Fruit fly (Drosophila melanogaster) whole organism, adult: ENCODE data around the gene Akh.

Source experiments
- CG11617 ChIP-seq: fragments of 200-800 bp; sonication (Bioruptor generic); optimal IDR thresholded peaks from 2 replicates; lab custom pipeline; 2017; ENCODE audit warnings: mild to moderate bottlenecking, missing biosample characterization, missing genetic modification reagents, missing genetic modification characterization
- CG12768 ChIP-seq: fragments of 200-800 bp; sonication (Bioruptor generic); optimal IDR thresholded peaks from 2 replicates; lab custom pipeline; 2017; ENCODE audit warnings: missing biosample characterization, missing genetic modification characterization, mild to moderate bottlenecking, moderate library complexity, missing genetic modification reagents
- CG14711 ChIP-seq: fragments of 200-800 bp; sonication (Bioruptor generic); optimal IDR thresholded peaks from 2 replicates; lab custom pipeline; 2018; ENCODE audit warnings: missing biosample characterization, mild to moderate bottlenecking, missing genetic modification characterization, moderate library complexity
- CG1620 ChIP-seq: fragments of 200-800 bp; sonication (Bioruptor generic); optimal IDR thresholded peaks from 2 replicates; lab custom pipeline; 2016; ENCODE audit warnings: missing biosample characterization, missing genetic modification characterization
- CG33017 ChIP-seq: fragments of 200-800 bp; sonication (Bioruptor generic); optimal IDR thresholded peaks from 2 replicates; lab custom pipeline; 2018; ENCODE audit warnings: missing biosample characterization, mild to moderate bottlenecking, missing genetic modification characterization, moderate library complexity
- CG5204 ChIP-seq: fragments of 200-800 bp; sonication (Bioruptor generic); optimal IDR thresholded peaks from 2 replicates; lab custom pipeline; 2016; ENCODE audit warnings: missing biosample characterization, missing genetic modification characterization
- CG7045 ChIP-seq: fragments of 200-800 bp; sonication (Bioruptor generic); optimal IDR thresholded peaks from 2 replicates; lab custom pipeline; 2017; ENCODE audit warnings: missing biosample characterization, mild to moderate bottlenecking, missing genetic modification characterization
- CG7101 ChIP-seq: fragments of 200-800 bp; sonication (Bioruptor generic); optimal IDR thresholded peaks from 2 replicates; lab custom pipeline; 2018; ENCODE audit warnings: missing biosample characterization, mild to moderate bottlenecking, missing genetic modification characterization, moderate library complexity
- Clk ChIP-seq: fragments of 200-800 bp; sonication (Bioruptor generic); optimal IDR thresholded peaks from 2 replicates; lab custom pipeline; 2017; ENCODE audit warnings: missing biosample characterization, missing genetic modification characterization
- Crg-1 ChIP-seq: fragments of 200-800 bp; sonication (Bioruptor generic); optimal IDR thresholded peaks from 2 replicates; lab custom pipeline; 2016; ENCODE audit warnings: missing biosample characterization, missing genetic modification characterization
- Hr96 ChIP-seq: fragments of 200-800 bp; sonication (Bioruptor generic); optimal IDR thresholded peaks from 2 replicates; lab custom pipeline; 2016; ENCODE audit warnings: missing biosample characterization, missing genetic modification characterization
- Mnt ChIP-seq: fragments of 200-800 bp; sonication (Bioruptor generic); optimal IDR thresholded peaks from 2 replicates; lab custom pipeline; 2016; ENCODE audit warnings: missing biosample characterization, mild to moderate bottlenecking, missing genetic modification characterization
- bab1 ChIP-seq: fragments of 200-800 bp; sonication (Bioruptor generic); optimal IDR thresholded peaks from 3 replicates; lab custom pipeline; 2019; ENCODE audit warnings: missing biosample characterization, mild to moderate bottlenecking, missing genetic modification characterization, moderate library complexity
- cic ChIP-seq: fragments of 200-800 bp; sonication (Bioruptor generic); optimal IDR thresholded peaks from 2 replicates; lab custom pipeline; 2017; ENCODE audit warnings: missing biosample characterization, mild to moderate bottlenecking, missing genetic modification characterization, moderate library complexity
- cnc ChIP-seq, 2 experiments: fragments of >200 bp; optimal IDR thresholded peaks; 2 replicates each; lab custom pipeline; 2017
- kay ChIP-seq: fragments of 200-800 bp; sonication (Bioruptor generic); peaks from one replicate; lab custom pipeline; 2016; ENCODE audit warnings: missing biosample characterization, missing genetic modification characterization, borderline replicate concordance
- ovo ChIP-seq: fragments of 200-800 bp; sonication (Bioruptor generic); optimal IDR thresholded peaks from 2 replicates; lab custom pipeline; 2016; ENCODE audit warnings: missing biosample characterization, missing genetic modification characterization
- pad ChIP-seq: fragments of 200-800 bp; sonication (Bioruptor generic); optimal IDR thresholded peaks from 3 replicates; lab custom pipeline; 2017; ENCODE audit warnings: missing biosample characterization, missing genetic modification characterization, mild to moderate bottlenecking, moderate library complexity, missing genetic modification reagents
- tj ChIP-seq: fragments of 200-800 bp; sonication (Bioruptor generic); optimal IDR thresholded peaks from 3 replicates; lab custom pipeline; 2017; ENCODE audit warnings: missing biosample characterization, mild to moderate bottlenecking, missing genetic modification characterization, moderate library complexity
- toe ChIP-seq: fragments of 200-800 bp; sonication (Bioruptor generic); optimal IDR thresholded peaks from 2 replicates; lab custom pipeline; 2016; ENCODE audit warnings: missing biosample characterization, missing genetic modification characterization

Gene Akh

DNA sequence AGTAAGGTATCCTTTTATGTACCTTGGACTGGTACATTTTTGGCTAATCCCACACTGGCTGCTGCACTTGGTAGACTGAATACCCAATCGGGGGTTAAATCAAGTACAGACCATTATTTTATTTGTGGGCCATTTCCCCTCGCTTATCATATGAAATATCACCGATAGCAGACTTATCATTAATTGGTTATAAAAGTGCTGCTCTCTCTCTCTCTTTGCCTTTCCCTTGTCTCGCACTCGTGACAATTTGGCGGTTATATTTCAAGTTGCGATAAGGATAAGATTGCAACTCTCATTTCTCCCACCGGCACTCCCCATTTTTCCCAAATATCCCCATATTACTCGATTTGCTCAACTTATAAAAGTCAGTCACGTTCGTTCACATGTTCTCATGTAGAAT, 25.6 kb upstream of the Akh start:
- TF ChIP-seq ovo (no peak), pad (GFP tag; lab: Kevin White, UChicago) (peak; percentile 51)

DNA sequence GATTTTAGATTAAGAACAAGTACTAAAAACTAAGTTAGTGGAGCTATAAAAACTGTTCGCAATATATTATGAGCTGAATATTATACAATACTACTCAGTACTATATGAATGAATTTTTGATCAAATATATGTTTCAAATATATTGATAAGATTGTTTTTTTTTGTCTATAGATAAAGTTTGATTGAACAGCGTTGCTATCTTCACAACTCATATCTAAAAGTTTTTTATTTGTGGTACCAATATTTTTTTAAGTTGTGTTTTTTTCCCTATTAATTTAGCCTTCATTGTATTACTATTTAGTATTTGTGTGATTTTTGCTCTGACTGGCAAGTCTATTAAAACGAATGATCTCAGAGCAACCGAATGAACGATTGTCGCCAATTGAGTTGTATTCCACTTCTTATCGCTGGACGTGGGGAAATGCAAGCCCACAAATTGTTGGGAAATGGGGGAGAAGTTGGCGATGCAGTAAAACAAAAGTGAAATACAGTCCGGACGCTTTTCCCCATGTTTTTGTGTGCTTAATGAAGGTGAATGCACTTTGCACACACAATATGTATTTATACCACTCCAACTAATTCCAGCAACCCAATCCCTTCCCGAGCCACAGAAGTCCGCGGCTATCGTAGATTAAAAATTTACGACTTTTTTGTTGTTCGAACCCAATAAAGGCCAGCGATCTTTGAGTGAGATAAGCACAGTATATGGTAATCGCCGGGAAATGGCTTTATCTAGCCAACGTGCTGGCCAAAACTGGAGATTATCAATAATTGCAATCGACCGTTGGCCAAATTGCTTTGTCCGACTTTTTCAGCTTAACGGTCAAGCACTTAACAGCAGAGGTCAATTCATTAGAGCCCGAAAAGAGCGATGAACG, 24.5 kb upstream of the Akh start:
- TF ChIP-seq Mnt (GFP tag; lab: Kevin White, UChicago) = no peak
- no peak for TF ChIP-seq CG5204 (GFP tag; lab: Kevin White, UChicago)
- TF ChIP-seq cic (GFP tag; lab: Kevin White, UChicago) = peak; percentile 69
- peak; percentile 20 for TF ChIP-seq tj (GFP tag; lab: Kevin White, UChicago)
- TF ChIP-seq cnc (optimal IDR thresholded peaks at IDR 0.05; lab: Kevin White, UChicago) = no peak
- TF ChIP-seq CG14711 (tag; lab: Kevin White, UChicago) = peak; percentile 83
- peak; percentile 24 for TF ChIP-seq bab1 (GFP tag; lab: Kevin White, UChicago)
- peak; percentile 61 for TF ChIP-seq CG7101
- no peak for TF ChIP-seq CG12768 (GFP tag; lab: Kevin White, UChicago)
- peak; percentile 70 for TF ChIP-seq CG33017 (tag; lab: Kevin White, UChicago)
- peak; percentile 50 for TF ChIP-seq CG11617 (GFP tag; lab: Kevin White, UChicago)
- TF ChIP-seq pad (GFP tag; lab: Kevin White, UChicago) = peak; percentile 42

DNA sequence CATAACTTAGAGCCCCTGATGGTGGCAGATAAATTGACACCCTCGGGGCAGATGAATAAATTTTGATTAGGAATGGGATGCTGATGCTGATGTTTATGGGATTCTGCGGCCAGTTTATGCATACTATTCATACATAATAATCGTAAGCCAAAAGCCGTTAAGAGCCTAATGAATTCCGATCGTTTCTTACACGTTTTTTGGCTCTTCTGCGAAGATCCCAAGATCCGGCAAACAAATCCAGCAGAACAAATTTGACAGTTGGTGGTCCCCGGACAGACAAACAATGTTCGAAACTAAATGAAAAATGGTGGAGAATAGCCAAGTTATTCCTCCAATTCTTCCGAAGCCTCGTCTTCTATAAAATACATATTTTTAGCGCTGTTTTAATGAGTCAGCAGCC, 23.8 kb upstream of the Akh start:
- TF ChIP-seq cnc (optimal IDR thresholded peaks at IDR 0.05; lab: Kevin White, UChicago) = no peak
- TF ChIP-seq cic (GFP tag; lab: Kevin White, UChicago) = no peak
- TF ChIP-seq pad (GFP tag; lab: Kevin White, UChicago) = no peak
- TF ChIP-seq CG7101 = no peak
- TF ChIP-seq kay (GFP tag; lab: Kevin White, UChicago) = no peak
- no peak for TF ChIP-seq Crg-1 (GFP tag; lab: Kevin White, UChicago)
- TF ChIP-seq CG5204 (GFP tag; lab: Kevin White, UChicago) = no peak
- TF ChIP-seq CG33017 (tag; lab: Kevin White, UChicago) = no peak
- TF ChIP-seq CG1620 (GFP tag; lab: Kevin White, UChicago) = no peak
- TF ChIP-seq Mnt (GFP tag; lab: Kevin White, UChicago) = no peak
- TF ChIP-seq CG12768 (GFP tag; lab: Kevin White, UChicago) = no peak
- no peak for TF ChIP-seq Clk (GFP tag; lab: Kevin White, UChicago)
- TF ChIP-seq CG11617 (GFP tag; lab: Kevin White, UChicago) = no peak
- TF ChIP-seq ovo = no peak
- TF ChIP-seq CG7045 (GFP tag; lab: Kevin White, UChicago) = no peak
- no peak for TF ChIP-seq toe
- no peak for TF ChIP-seq Hr96 (GFP tag; lab: Kevin White, UChicago)

DNA sequence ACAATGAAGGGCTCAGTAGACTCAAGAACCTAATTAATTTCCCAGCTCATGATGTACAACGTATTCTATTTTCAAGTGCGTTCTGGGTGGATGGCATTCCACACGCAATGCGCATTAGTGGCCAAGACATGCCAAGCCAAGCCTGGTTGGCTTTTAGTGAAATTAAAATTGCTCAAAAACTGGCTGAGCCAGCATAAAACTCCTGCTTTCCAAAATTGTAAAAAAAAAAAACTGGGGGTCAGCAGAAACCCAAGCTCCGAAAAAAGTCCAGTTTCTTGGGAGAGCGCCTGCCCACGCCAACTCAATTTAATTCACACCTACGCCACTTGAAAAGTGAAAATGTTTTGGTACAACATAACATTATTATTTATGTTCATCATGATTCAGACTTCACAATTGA, 22.9 kb upstream of the Akh start:
- TF ChIP-seq tj (GFP tag; lab: Kevin White, UChicago) (peak; percentile 88), toe (no peak), cnc (optimal IDR thresholded peaks at IDR 0.05; lab: Kevin White, UChicago) (no peak)

DNA sequence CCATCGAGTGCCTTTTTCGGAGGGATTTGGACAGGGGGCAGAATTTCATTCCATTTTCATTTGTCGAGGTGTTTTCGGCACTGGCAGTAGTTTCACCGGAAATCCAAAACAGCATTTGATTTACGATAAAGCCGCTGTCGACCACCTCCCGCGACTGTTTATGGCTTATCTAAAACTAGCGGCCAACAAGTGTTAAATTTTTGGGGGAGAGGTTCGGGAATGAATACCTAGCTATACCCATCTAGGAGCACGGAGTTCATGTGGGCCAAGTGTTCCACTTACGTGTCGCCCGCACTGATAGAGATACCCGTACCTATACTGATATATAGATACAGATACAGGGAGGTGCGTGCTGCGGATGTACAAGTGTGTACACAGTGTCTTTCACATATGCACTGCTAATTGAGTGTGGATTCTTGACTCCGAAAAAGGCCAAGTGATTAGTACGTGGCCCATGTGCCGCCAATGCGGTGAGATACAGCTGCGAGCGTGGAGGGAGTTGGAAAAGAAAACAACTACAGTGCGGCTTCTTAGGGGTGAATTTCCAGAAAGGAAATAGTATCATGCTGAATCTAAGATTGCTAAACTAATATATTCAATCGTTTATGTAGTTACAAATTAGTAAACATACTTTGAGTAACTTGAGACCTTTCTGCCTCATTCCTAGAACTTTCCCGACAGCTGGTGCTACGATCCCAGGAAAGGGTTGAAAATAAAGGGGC, 21.5 kb upstream of the Akh start:
- TF ChIP-seq Hr96 (GFP tag; lab: Kevin White, UChicago) (peak; percentile 2), pad (GFP tag; lab: Kevin White, UChicago) (no peak)

DNA sequence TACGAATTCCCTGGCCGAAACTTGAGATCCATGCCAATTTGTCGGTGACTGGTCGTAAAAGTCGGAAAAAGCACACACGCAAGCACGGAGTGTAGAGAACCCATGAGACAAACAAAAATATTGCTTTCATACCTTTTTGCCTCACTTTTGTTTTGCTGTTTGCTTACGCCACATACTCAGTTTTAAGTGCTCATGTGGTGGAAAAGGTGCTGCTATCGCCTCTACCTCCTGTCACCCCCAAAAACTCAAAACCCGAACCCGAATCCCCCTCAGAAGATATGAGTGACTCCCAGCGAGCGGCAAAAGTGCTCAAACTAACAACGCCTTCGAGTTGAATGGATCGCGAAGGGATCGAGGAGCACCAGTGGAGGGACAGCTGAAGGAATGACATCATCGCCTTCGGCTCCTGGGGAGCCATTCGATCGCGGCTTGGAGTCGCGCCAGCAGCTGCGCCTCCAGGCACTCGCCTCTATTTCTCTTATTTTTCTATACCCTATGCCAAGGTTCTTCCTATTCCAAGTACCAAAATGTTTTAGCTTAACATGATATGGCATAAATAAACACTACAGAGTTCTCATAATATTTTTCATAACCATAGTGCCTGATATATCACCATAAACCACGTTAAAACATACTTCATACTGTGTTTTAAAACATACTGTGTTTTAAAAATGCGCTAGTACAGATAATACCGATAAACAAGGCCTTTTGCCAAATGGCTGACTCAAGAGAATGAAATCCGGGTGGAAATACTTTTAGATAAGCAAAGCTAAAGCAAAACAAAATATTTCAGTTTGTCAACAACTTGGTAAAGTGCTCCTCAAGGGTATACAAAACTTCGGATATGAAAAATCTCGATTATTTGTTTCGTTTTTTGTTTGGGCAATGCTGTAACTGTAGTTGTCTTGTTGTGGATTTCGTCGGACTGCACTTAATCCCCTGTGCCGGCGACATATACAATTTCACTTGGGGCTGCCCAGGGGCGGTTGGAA, 20.6 kb upstream of the Akh start:
- peak; percentile 22 for TF ChIP-seq cic (GFP tag; lab: Kevin White, UChicago)
- TF ChIP-seq Crg-1 (GFP tag; lab: Kevin White, UChicago) = no peak
- peak; percentile 40 for TF ChIP-seq CG12768 (GFP tag; lab: Kevin White, UChicago)
- TF ChIP-seq cnc (optimal IDR thresholded peaks at IDR 0.05; lab: Kevin White, UChicago) = no peak
- TF ChIP-seq CG14711 (tag; lab: Kevin White, UChicago) = no peak
- TF ChIP-seq kay (GFP tag; lab: Kevin White, UChicago) = peak; percentile 88
- peak; percentile 54 for TF ChIP-seq bab1 (GFP tag; lab: Kevin White, UChicago)
- peak; percentile 98 for TF ChIP-seq tj (GFP tag; lab: Kevin White, UChicago)
- TF ChIP-seq Clk (GFP tag; lab: Kevin White, UChicago) = no peak
